Fruit fly (Drosophila melanogaster): ENCODE measurements around the gene Nna1.

Gene Nna1

dm6 chrX:13644696-13645393 lies 47.2 kb upstream of the Nna1 start (continued):
- TF ChIP-seq CoRest (tag; optimal IDR thresholded peaks at IDR 0.05) (peak; percentile 49), Asciz (GFP tag; optimal IDR thresholded peaks at IDR 0.05) (peak; percentile 78), CG17361 (GFP tag; IDR thresholded peaks at IDR 0.05) (peak; percentile 32; the same call in 2 of the 3 replicates), trem (tag; optimal IDR thresholded peaks at IDR 0.05) (peak; percentile 12), CG1529 (GFP tag; optimal IDR thresholded peaks at IDR 0.05) (peak; percentile 25), Blimp-1 (GFP tag; optimal IDR thresholded peaks at IDR 0.05) (peak; percentile 68), CG10321 (GFP tag; IDR thresholded peaks at IDR 0.05) (no peak), CG10209 (GFP tag; optimal IDR thresholded peaks at IDR 0.05) (peak; percentile 46), lab (GFP tag; optimal IDR thresholded peaks at IDR 0.05) (peak; percentile 51), ewg (GFP tag; optimal IDR thresholded peaks at IDR 0.05) (peak; percentile 6), Dbx (GFP tag; IDR thresholded peaks at IDR 0.05) (no peak), Spps (tag; optimal IDR thresholded peaks at IDR 0.05) (no peak), MTF-1 (GFP tag; optimal IDR thresholded peaks at IDR 0.05; ENCODE audit: borderline replicate concordance) (no peak), lmd (GFP tag; IDR thresholded peaks at IDR 0.05) (no peak), CG2202 (tag; optimal IDR thresholded peaks at IDR 0.05) (peak; percentile 38), Doc2 (GFP tag; IDR thresholded peaks at IDR 0.05) (no peak), CG14710 (tag; optimal IDR thresholded peaks at IDR 0.05) (peak; percentile 43), Sox100B (GFP tag; optimal IDR thresholded peaks at IDR 0.05) (peak; percentile 43), Max (GFP tag; optimal IDR thresholded peaks at IDR 0.05) (no peak), grn (GFP tag; optimal IDR thresholded peaks at IDR 0.05) (peak; percentile 16), sens (GFP tag) (peak; percentile 88), CG2120 (GFP tag; optimal IDR thresholded peaks at IDR 0.05) (no peak)

DNA sequence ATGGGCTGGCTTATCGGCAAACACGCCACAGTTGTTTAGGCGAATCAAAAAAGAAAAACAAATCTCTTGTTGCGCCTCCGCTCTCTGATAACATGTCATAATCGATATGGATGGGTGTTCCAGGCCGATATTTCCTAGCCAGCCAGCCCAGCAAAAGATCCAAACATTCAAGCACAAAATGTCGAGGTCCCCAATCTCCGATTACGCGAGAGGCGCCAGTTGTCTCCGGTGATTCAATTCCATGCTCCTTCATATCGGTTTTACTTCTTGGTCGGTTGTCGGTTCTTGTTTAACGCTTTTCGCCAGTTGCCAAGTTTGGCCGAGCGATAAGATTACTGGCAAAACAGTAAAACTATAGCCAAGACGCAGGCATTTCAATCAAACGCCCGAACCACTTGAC lies 45.9 kb upstream of the Nna1 start:
- TF ChIP-seq cato (GFP tag; optimal IDR thresholded peaks at IDR 0.05; ENCODE audit: borderline replicate concordance), result no peak
- no peak for TF ChIP-seq cg (GFP tag; optimal IDR thresholded peaks at IDR 0.05)
- no peak for TF ChIP-seq seq (GFP tag; IDR thresholded peaks at IDR 0.05)
- TF ChIP-seq CG17612 (GFP tag; IDR thresholded peaks at IDR 0.05), result no peak
- no peak for TF ChIP-seq CG11085 (GFP tag; IDR thresholded peaks at IDR 0.05)
- no peak for TF ChIP-seq CoRest (tag; optimal IDR thresholded peaks at IDR 0.05)
- no peak for TF ChIP-seq CG11560 (tag; IDR thresholded peaks at IDR 0.05)
- TF ChIP-seq dati (GFP tag; IDR thresholded peaks at IDR 0.05), result no peak
- no peak for TF ChIP-seq unpg (GFP tag; optimal IDR thresholded peaks at IDR 0.05)
- peak in 1 of 2 experiments; percentile 11 for TF ChIP-seq Pdp1 (GFP tag; optimal IDR thresholded peaks at IDR 0.05)
- TF ChIP-seq zfh1 (GFP tag; IDR thresholded peaks at IDR 0.05), result no peak
- peak; percentile 71 for TF ChIP-seq CG34376 (GFP tag; optimal IDR thresholded peaks at IDR 0.05)
- TF ChIP-seq CG15696 (tag; optimal IDR thresholded peaks at IDR 0.05), result no peak
- TF ChIP-seq az2 (GFP tag; optimal IDR thresholded peaks at IDR 0.05), result no peak
- TF ChIP-seq Fer1 (GFP tag; optimal IDR thresholded peaks at IDR 0.05), result no peak
- no peak for TF ChIP-seq HLHmδ (GFP tag; optimal IDR thresholded peaks at IDR 0.05)
- peak; percentile 42 for TF ChIP-seq mirr (GFP tag; optimal IDR thresholded peaks at IDR 0.05)
- no peak for TF ChIP-seq mld (GFP tag; IDR thresholded peaks at IDR 0.05; ENCODE audit: partially characterized antibody)
- no peak for TF ChIP-seq ham (GFP tag; IDR thresholded peaks at IDR 0.05)
- TF ChIP-seq ara (GFP tag; IDR thresholded peaks at IDR 0.05), result no peak
- no peak for TF ChIP-seq Blimp-1 (GFP tag; optimal IDR thresholded peaks at IDR 0.05)
- no peak for TF ChIP-seq luna (GFP tag; optimal IDR thresholded peaks at IDR 0.05)
- TF ChIP-seq psq (GFP tag; optimal IDR thresholded peaks at IDR 0.05), result no peak
- TF ChIP-seq Hsf (GFP tag; optimal IDR thresholded peaks at IDR 0.05), result no peak
- TF ChIP-seq nerfin-2 (GFP tag; IDR thresholded peaks at IDR 0.05; ENCODE audit: partially characterized antibody), result no peak
- TF ChIP-seq Atf-2 (GFP tag; optimal IDR thresholded peaks at IDR 0.05), result no peak
- no peak for TF ChIP-seq ab (GFP tag; optimal IDR thresholded peaks at IDR 0.05)
- TF ChIP-seq Eip74EF (GFP tag; optimal IDR thresholded peaks at IDR 0.05), result no peak
- TF ChIP-seq eve (GFP tag; optimal IDR thresholded peaks at IDR 0.05), result no peak
- TF ChIP-seq exex (tag; optimal IDR thresholded peaks at IDR 0.05), result peak; percentile 90
